ENCODE assay signal across 7 worm cellular contexts in the genomic region with DNA sequence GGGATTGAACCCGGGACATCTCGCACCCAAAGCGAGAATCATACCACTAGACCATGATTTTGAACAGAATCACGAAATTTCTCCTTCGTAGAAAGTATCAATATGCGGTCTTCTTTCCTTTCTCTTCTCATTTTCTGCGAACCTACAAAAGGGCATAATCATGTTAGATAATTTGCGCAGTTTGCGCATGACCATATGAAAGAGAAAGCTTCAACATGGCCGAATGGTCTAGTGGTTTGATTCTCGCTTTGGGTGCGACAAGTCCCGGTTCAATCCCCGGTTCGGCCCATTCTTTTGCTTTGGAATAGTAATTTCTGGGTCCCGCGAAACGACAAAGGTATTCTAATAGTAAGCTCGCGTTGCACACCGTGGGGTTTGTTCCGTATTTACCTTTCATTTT.
TF ChIP-seq lines count a peak whose summit lies in the region.

No protein-coding gene starts in this region.

TF ChIP-seq in whole organism, L1 larva, 84 proteins besides CTCF, POLR2A, EP300 and RAD21:
- peak; percentile 59 for TF ChIP-seq blmp-1 (tag; optimal IDR thresholded peaks at IDR 0.05; lab: Kevin White, UChicago)
- TF ChIP-seq pqm-1 (tag; optimal IDR thresholded peaks at IDR 0.05; lab: Kevin White, UChicago) = no peak
- TF ChIP-seq lin-15B (tag; optimal IDR thresholded peaks at IDR 0.05; lab: Kevin White, UChicago) = peak; percentile 27

TF ChIP-seq in whole organism, L2 larva, 48 proteins besides CTCF, POLR2A, EP300 and RAD21:
- no peak for TF ChIP-seq sma-3 (GFP tag; optimal IDR thresholded peaks at IDR 0.05; lab: Kevin White, UChicago)
- peak; percentile 33 for TF ChIP-seq nhr-21 (tag; optimal IDR thresholded peaks at IDR 0.05; lab: Kevin White, UChicago)

TF ChIP-seq in whole organism, L3 larva, 47 proteins besides CTCF, POLR2A, EP300 and RAD21:
- no peak for TF ChIP-seq nhr-67 (tag; optimal IDR thresholded peaks at IDR 0.05; lab: Kevin White, UChicago)
- peak; percentile 39 for TF ChIP-seq nhr-25 (tag; optimal IDR thresholded peaks at IDR 0.05; lab: Kevin White, UChicago)
- TF ChIP-seq nhr-43 (tag; optimal IDR thresholded peaks at IDR 0.05; lab: Kevin White, UChicago; ENCODE audit: poor library complexity, severe bottlenecking) = peak; percentile 51
- TF ChIP-seq lin-15B (tag; optimal IDR thresholded peaks at IDR 0.05; lab: Kevin White, UChicago) = peak; percentile 16

TF ChIP-seq in whole organism, L4 larva, 104 proteins besides CTCF, POLR2A, EP300 and RAD21 (continues in another document):
- TF ChIP-seq lin-1 (GFP tag; IDR thresholded peaks at IDR 0.05; lab: Robert Waterston, UW) (0 out of 2 replicates have a peak, but pooled peaks have one; percentile 8), tra-1 (GFP tag; IDR thresholded peaks at IDR 0.05; lab: Robert Waterston, UW) (peak; percentile 56), Y75B8A.6 (GFP tag; IDR thresholded peaks at IDR 0.05; lab: Robert Waterston, UW) (no peak), ceh-20 (GFP tag; IDR thresholded peaks at IDR 0.05; lab: Robert Waterston, UW) (peak; percentile 7; the same call in 1 of the 2 replicates), pqm-1 (tag; optimal IDR thresholded peaks at IDR 0.05; lab: Kevin White, UChicago) (no peak), nhr-77 (tag; optimal IDR thresholded peaks at IDR 0.05; lab: Kevin White, UChicago) (no peak), F26F4.8 (GFP tag; conservative IDR thresholded peaks at IDR 0.05; lab: Robert Waterston, UW) (no peak; the same call in 1 of the 2 replicates), snpc-1.2 (GFP tag; IDR thresholded peaks at IDR 0.05; lab: Robert Waterston, UW) (0 out of 2 replicates have a peak, but pooled peaks have one; percentile 5), dmd-6 (GFP tag; IDR thresholded peaks at IDR 0.05; lab: Robert Waterston, UW) (no peak; the same call in 1 of the 2 replicates), Y48G9A.11 (GFP tag; IDR thresholded peaks at IDR 0.05; lab: Robert Waterston, UW) (peak; percentile 44), saeg-2 (GFP tag; IDR thresholded peaks at IDR 0.05; lab: Robert Waterston, UW) (no peak), spr-1 (tag; optimal IDR thresholded peaks at IDR 0.05; lab: Kevin White, UChicago) (no peak), ZK546.5 (tag; optimal IDR thresholded peaks at IDR 0.05; lab: Kevin White, UChicago) (no peak), F49E8.2 (tag; optimal IDR thresholded peaks at IDR 0.05; lab: Kevin White, UChicago; ENCODE audit: borderline replicate concordance) (no peak), F44E2.7 (GFP tag; IDR thresholded peaks at IDR 0.05; lab: Robert Waterston, UW) (0 out of 2 replicates have a peak, but pooled peaks have one; percentile 39), skn-1 (tag; optimal IDR thresholded peaks at IDR 0.05; lab: Kevin White, UChicago) (no peak), dve-1 (tag; optimal IDR thresholded peaks at IDR 0.05; lab: Kevin White, UChicago; ENCODE audit: insufficient read depth) (peak; percentile 5), F10B5.3 (tag; optimal IDR thresholded peaks at IDR 0.05; lab: Kevin White, UChicago) (no peak)

TF ChIP-seq in whole organism, midembryonic, 9 proteins besides CTCF, POLR2A, EP300 and RAD21:
- 0 out of 2 replicates have a peak, but pooled peaks have one; percentile 13 for TF ChIP-seq flt-1 (GFP tag; IDR thresholded peaks at IDR 0.05; lab: Robert Waterston, UW)
- TF ChIP-seq ref-1 (GFP tag; conservative IDR thresholded peaks at IDR 0.05; lab: Robert Waterston, UW) = no peak
- TF ChIP-seq cog-1 (tag; optimal IDR thresholded peaks at IDR 0.05; lab: Kevin White, UChicago) = no peak
- TF ChIP-seq T22C8.4 (GFP tag; IDR thresholded peaks at IDR 0.05; lab: Robert Waterston, UW) = 0 out of 2 replicates have a peak, but pooled peaks have one; percentile 5
- no peak for TF ChIP-seq med-1 (GFP tag; optimal IDR thresholded peaks at IDR 0.05; lab: Kevin White, UChicago; ENCODE audit: insufficient read depth)
- 0 out of 2 replicates have a peak, but pooled peaks have one; percentile 17 for TF ChIP-seq tab-1 (GFP tag; IDR thresholded peaks at IDR 0.05; lab: Robert Waterston, UW)
- no peak for TF ChIP-seq ztf-29 (GFP tag; IDR thresholded peaks at IDR 0.05; lab: Robert Waterston, UW)
- no peak for TF ChIP-seq klf-2 (GFP tag; conservative IDR thresholded peaks at IDR 0.05; lab: Robert Waterston, UW)

TF ChIP-seq in whole organism, mixed stage, embryonic, 35 proteins besides CTCF, POLR2A, EP300 and RAD21:
- no peak for TF ChIP-seq ham-2 (GFP tag; optimal IDR thresholded peaks at IDR 0.05; lab: Kevin White, UChicago)
- no peak for TF ChIP-seq bed-3 (GFP tag; optimal IDR thresholded peaks at IDR 0.05; lab: Kevin White, UChicago)
- peak; percentile 18 for TF ChIP-seq drap-1 (GFP tag; optimal IDR thresholded peaks at IDR 0.05; lab: Kevin White, UChicago)
TF ChIP-seq in whole organism, mixed stage, embryonic: peak in this region for 1.

TF ChIP-seq in whole organism, young adult, 124 proteins besides CTCF, POLR2A, EP300 and RAD21:
- TF ChIP-seq snpc-4 (GFP tag; optimal IDR thresholded peaks at IDR 0.05; lab: Kevin White, UChicago) = no peak
- peak in 2 of 4 experiments; percentile 11 to 54 for TF ChIP-seq snpc-4 (tag; optimal IDR thresholded peaks at IDR 0.05; lab: Kevin White, UChicago)
- peak; percentile 72 for TF ChIP-seq nfyb-1 (GFP tag; IDR thresholded peaks at IDR 0.05; lab: Robert Waterston, UW)
- no peak for TF ChIP-seq tbx-9 (tag; optimal IDR thresholded peaks at IDR 0.05; lab: Kevin White, UChicago; ENCODE audit: borderline replicate concordance)
- TF ChIP-seq akir-1 (GFP tag; optimal IDR thresholded peaks at IDR 0.05; lab: Kevin White, UChicago) = no peak
- peak; percentile 9 for TF ChIP-seq lin-40 (tag; optimal IDR thresholded peaks at IDR 0.05; lab: Kevin White, UChicago)
- TF ChIP-seq nhr-27 (tag; optimal IDR thresholded peaks at IDR 0.05; lab: Kevin White, UChicago) = no peak
- 0 out of 2 replicates have a peak, but pooled peaks have one; percentile 34 for TF ChIP-seq rcor-1 (GFP tag; IDR thresholded peaks at IDR 0.05; lab: Robert Waterston, UW)
- TF ChIP-seq mcd-1 (GFP tag; IDR thresholded peaks at IDR 0.05; lab: Robert Waterston, UW) = 0 out of 2 replicates have a peak, but pooled peaks have one; percentile 17
- 0 out of 2 replicates have a peak, but pooled peaks have one; percentile 40 for TF ChIP-seq Y56A3A.18 (GFP tag; IDR thresholded peaks at IDR 0.05; lab: Robert Waterston, UW)
- no peak for TF ChIP-seq ceh-27 (GFP tag; optimal IDR thresholded peaks at IDR 0.05; lab: Kevin White, UChicago)
- no peak for TF ChIP-seq cebp-1 (GFP tag; IDR thresholded peaks at IDR 0.05; lab: Robert Waterston, UW)
- TF ChIP-seq cebp-1 (tag; optimal IDR thresholded peaks at IDR 0.05; lab: Kevin White, UChicago) = no peak
- no peak for TF ChIP-seq attf-3 (GFP tag; conservative IDR thresholded peaks at IDR 0.05; lab: Robert Waterston, UW)
- TF ChIP-seq madf-8 (GFP tag; conservative IDR thresholded peaks at IDR 0.05; lab: Robert Waterston, UW) = peak; percentile 10; the same call in 1 of the 2 replicates
- TF ChIP-seq ceh-91 (GFP tag; IDR thresholded peaks at IDR 0.05; lab: Robert Waterston, UW) = no peak
- TF ChIP-seq ztf-18 (tag; optimal IDR thresholded peaks at IDR 0.05; lab: Kevin White, UChicago) = no peak
- no peak for TF ChIP-seq hrde-1 (tag; optimal IDR thresholded peaks at IDR 0.05; lab: Kevin White, UChicago; ENCODE audit: borderline replicate concordance)
- TF ChIP-seq ztf-6 (GFP tag; IDR thresholded peaks at IDR 0.05; lab: Robert Waterston, UW) = no peak
- no peak for TF ChIP-seq hlh-26 (GFP tag; conservative IDR thresholded peaks at IDR 0.05; lab: Robert Waterston, UW)
- TF ChIP-seq ZK185.1 (tag; optimal IDR thresholded peaks at IDR 0.05; lab: Kevin White, UChicago; ENCODE audit: poor library complexity, severe bottlenecking) = peak; percentile 56
- peak; percentile 14 for TF ChIP-seq ztf-26 (tag; optimal IDR thresholded peaks at IDR 0.05; lab: Kevin White, UChicago)
- TF ChIP-seq ekl-4 (GFP tag; IDR thresholded peaks at IDR 0.05; lab: Robert Waterston, UW) = no peak
- TF ChIP-seq xnd-1 (tag; optimal IDR thresholded peaks at IDR 0.05; lab: Kevin White, UChicago) = no peak
- peak; percentile 36 for TF ChIP-seq hmg-1.2 (GFP tag; IDR thresholded peaks at IDR 0.05; lab: Robert Waterston, UW)
- peak; percentile 35; the same call in 1 of the 2 replicates for TF ChIP-seq lin-26 (GFP tag; IDR thresholded peaks at IDR 0.05; lab: Robert Waterston, UW)
- TF ChIP-seq B0261.1 (tag; optimal IDR thresholded peaks at IDR 0.05; lab: Kevin White, UChicago) = peak; percentile 60
- peak; percentile 41 for TF ChIP-seq attf-6 (GFP tag; IDR thresholded peaks at IDR 0.05; lab: Robert Waterston, UW)
- TF ChIP-seq madf-3 (GFP tag; IDR thresholded peaks at IDR 0.05; lab: Robert Waterston, UW) = no peak
- no peak for TF ChIP-seq let-526 (GFP tag; IDR thresholded peaks at IDR 0.05; lab: Robert Waterston, UW)
- no peak for TF ChIP-seq unc-62 (GFP tag; optimal IDR thresholded peaks at IDR 0.05; lab: Kevin White, UChicago)
- peak; percentile 80 for TF ChIP-seq tbp1 (GFP tag; optimal IDR thresholded peaks at IDR 0.05; lab: Kevin White, UChicago)
- TF ChIP-seq D2030.7 (GFP tag; IDR thresholded peaks at IDR 0.05; lab: Robert Waterston, UW) = peak; percentile 36; the same call in 1 of the 2 replicates
- 0 out of 2 replicates have a peak, but pooled peaks have one; percentile 10 for TF ChIP-seq ceh-100 (GFP tag; IDR thresholded peaks at IDR 0.05; lab: Robert Waterston, UW)
- no peak for TF ChIP-seq hmg-20 (GFP tag; IDR thresholded peaks at IDR 0.05; lab: Robert Waterston, UW)
- TF ChIP-seq rpc-1 (optimal IDR thresholded peaks at IDR 0.05; lab: Kevin White, UChicago) = peak; percentile 61
- peak; percentile 69 for TF ChIP-seq rpc-1 (tag; optimal IDR thresholded peaks at IDR 0.05; lab: Kevin White, UChicago)
